Fruit fly (Drosophila melanogaster) whole organism, embryonic: ENCODE data around the gene CG15916.
A peak's percentile ranks its signal among the peaks of the same experiment; 100 is the strongest.

Experiments
- Antp ChIP-seq: fragments of 200-800 bp; sonication (Bioruptor generic); optimal IDR thresholded peaks from 3 replicates; lab custom pipeline; 2016; ENCODE audit warnings: missing biosample characterization, missing genetic modification characterization
- B-H2 ChIP-seq: fragments of 200-800 bp; sonication (Bioruptor generic); optimal IDR thresholded peaks from 2 replicates; lab custom pipeline; 2018; ENCODE audit warnings: missing biosample characterization, mild to moderate bottlenecking, missing genetic modification characterization
- Bteb2 ChIP-seq: fragments of 200-800 bp; sonication (Bioruptor generic); optimal IDR thresholded peaks from 2 replicates; lab custom pipeline; 2016; ENCODE audit warnings: missing biosample characterization, missing genetic modification characterization
- CG13296 ChIP-seq: fragments of 200-800 bp; sonication (Bioruptor generic); optimal IDR thresholded peaks from 3 replicates; lab custom pipeline; 2018; ENCODE audit warnings: missing biosample characterization, mild to moderate bottlenecking, missing genetic modification characterization
- CG16813 ChIP-seq: fragments of 200-800 bp; sonication (Bioruptor generic); IDR thresholded peaks from 3 replicates; pipeline ENCODE4 v1.3.6; 2022; ENCODE audit warnings: missing biosample characterization, missing genetic modification characterization; ENCODE audit not compliant: partially characterized antibody
- CG1792 ChIP-seq: fragments of 200-800 bp; sonication (Bioruptor generic); optimal IDR thresholded peaks from 2 replicates; lab custom pipeline; 2016; ENCODE audit warnings: missing biosample characterization, missing genetic modification characterization
- CG2129 ChIP-seq: fragments of 200-800 bp; sonication (Bioruptor generic); IDR thresholded peaks from 2 replicates; pipeline ENCODE4 v1.3.6; 2022; ENCODE audit warnings: missing biosample characterization, missing genetic modification characterization; ENCODE audit not compliant: partially characterized antibody
- CG2889 ChIP-seq: fragments of 200-800 bp; sonication (Bioruptor generic); IDR thresholded peaks from 3 replicates; pipeline ENCODE4 v1.3.6; 2022; ENCODE audit warnings: missing biosample characterization, missing genetic modification characterization
- CG30020 ChIP-seq: fragments of 200-800 bp; optimal IDR thresholded peaks from 2 replicates; lab custom pipeline; 2019; ENCODE audit warnings: missing biosample characterization, mild to moderate bottlenecking, missing genetic modification characterization, moderate library complexity
- CG31224 ChIP-seq: fragments of 200-800 bp; sonication (Bioruptor generic); IDR thresholded peaks from 2 replicates; pipeline ENCODE4 v1.3.6; 2022; ENCODE audit warnings: missing biosample characterization, missing genetic modification characterization
- CG31441 ChIP-seq: fragments of 200-800 bp; sonication (Bioruptor generic); IDR thresholded peaks from 2 replicates; pipeline ENCODE4 v1.3.6; 2022; ENCODE audit warnings: missing biosample characterization, missing genetic modification characterization
- CG3163 ChIP-seq: fragments of 200-800 bp; sonication (Bioruptor generic); optimal IDR thresholded peaks from 3 replicates; lab custom pipeline; 2016; ENCODE audit warnings: missing biosample characterization, missing genetic modification characterization
- CG33557 ChIP-seq: fragments of 200-800 bp; sonication (Bioruptor generic); optimal IDR thresholded peaks from 2 replicates; lab custom pipeline; 2019; ENCODE audit warnings: missing biosample characterization, mild to moderate bottlenecking, missing genetic modification characterization, moderate library complexity
- CG3847 ChIP-seq: fragments of 200-800 bp; sonication (Bioruptor generic); IDR thresholded peaks from 2 replicates; pipeline ENCODE4 v1.3.6; 2022; ENCODE audit warnings: missing biosample characterization, missing genetic modification characterization
- CG4820 ChIP-seq: fragments of 200-800 bp; sonication (Bioruptor generic); optimal IDR thresholded peaks from 3 replicates; lab custom pipeline; 2016; ENCODE audit warnings: missing biosample characterization, missing genetic modification characterization
- CG6175 ChIP-seq: fragments of 200-800 bp; sonication (Bioruptor generic); IDR thresholded peaks from 3 replicates; pipeline ENCODE4 v1.3.6; 2022; ENCODE audit warnings: missing biosample characterization, missing genetic modification characterization
- CG6272 ChIP-seq: fragments of 200-800 bp; sonication (Bioruptor generic); IDR thresholded peaks from 2 replicates; pipeline ENCODE4 v1.3.6; 2022; ENCODE audit warnings: missing biosample characterization, missing genetic modification characterization
- CG7271 ChIP-seq: fragments of 200-800 bp; sonication (Bioruptor generic); optimal IDR thresholded peaks from 2 replicates; lab custom pipeline; 2018; ENCODE audit warnings: missing biosample characterization, mild to moderate bottlenecking, missing genetic modification characterization, moderate library complexity
- CG8765 ChIP-seq: fragments of 200-800 bp; sonication (Bioruptor generic); IDR thresholded peaks from 2 replicates; pipeline ENCODE4 v1.3.6; 2022; ENCODE audit warnings: missing biosample characterization, missing genetic modification characterization
- CG9215 ChIP-seq: fragments of 200-800 bp; sonication (Bioruptor generic); IDR thresholded peaks from 2 replicates; pipeline ENCODE4 v1.3.6; 2022; ENCODE audit warnings: missing biosample characterization, missing genetic modification characterization
- D ChIP-seq, 2 experiments: fragments of 200-800 bp in 1 of 2; fragments of >200 bp in 1 of 2; sonication (Bioruptor generic) in 1 of 2; optimal IDR thresholded peaks; 2 replicates in 1 of 2; 3 replicates in 1 of 2; lab custom pipeline; 2017; ENCODE audit warnings: mild to moderate bottlenecking in 1 of 2, missing biosample characterization in 1 of 2, missing genetic modification characterization in 1 of 2, missing genetic modification reagents in 1 of 2
- D19B ChIP-seq: fragments of 200-800 bp; sonication (Bioruptor generic); optimal IDR thresholded peaks from 2 replicates; lab custom pipeline; 2017; ENCODE audit warnings: missing biosample characterization, mild to moderate bottlenecking, missing genetic modification characterization
- Dll ChIP-seq: fragments of 200-800 bp; sonication (Bioruptor generic); IDR thresholded peaks from 4 replicates; pipeline ENCODE4 v1.3.6; 2022; ENCODE audit warnings: missing biosample characterization, missing genetic modification characterization; ENCODE audit not compliant: partially characterized antibody
- HLH54F ChIP-seq: fragments of 200-800 bp; sonication (Bioruptor generic); optimal IDR thresholded peaks from 3 replicates; lab custom pipeline; 2016; ENCODE audit warnings: missing biosample characterization, missing genetic modification characterization
- Hr3 ChIP-seq: fragments of 200-800 bp; sonication (Bioruptor generic); optimal IDR thresholded peaks from 3 replicates; lab custom pipeline; 2016; ENCODE audit warnings: missing biosample characterization, missing genetic modification characterization
- Jarid2 ChIP-seq: fragments of 200-800 bp; sonication (Bioruptor generic); optimal IDR thresholded peaks from 3 replicates; lab custom pipeline; 2017; ENCODE audit warnings: mild to moderate bottlenecking, missing biosample characterization, missing genetic modification reagents, missing genetic modification characterization
- Lpt ChIP-seq: fragments of >200 bp; optimal IDR thresholded peaks from 2 replicates; lab custom pipeline; 2018; ENCODE audit warnings: missing biosample characterization, missing genetic modification characterization
- Mrtf ChIP-seq: fragments of 200-800 bp; sonication (Bioruptor generic); IDR thresholded peaks from 3 replicates; pipeline ENCODE4 v1.3.6; 2022; ENCODE audit warnings: missing biosample characterization, missing genetic modification characterization
- Nf-YB ChIP-seq: fragments of 200-800 bp; sonication (Bioruptor generic); optimal IDR thresholded peaks from 3 replicates; lab custom pipeline; 2019; ENCODE audit warnings: missing biosample characterization, mild to moderate bottlenecking, missing genetic modification characterization, moderate library complexity
- TFAM ChIP-seq: fragments of 200-800 bp; sonication (Bioruptor generic); optimal IDR thresholded peaks from 2 replicates; lab custom pipeline; 2017; ENCODE audit warnings: missing biosample characterization, missing genetic modification characterization, inconsistent platforms
- ash1 ChIP-seq: fragments of 200-800 bp; sonication (Bioruptor generic); optimal IDR thresholded peaks from 2 replicates; lab custom pipeline; 2018; ENCODE audit warnings: missing biosample characterization, mild to moderate bottlenecking, missing genetic modification characterization
- bab2 ChIP-seq: fragments of 200-800 bp; sonication (Bioruptor generic); optimal IDR thresholded peaks from 2 replicates; lab custom pipeline; 2016; ENCODE audit warnings: missing biosample characterization, missing genetic modification characterization
- bigmax ChIP-seq: fragments of 200-800 bp; sonication (Bioruptor generic); optimal IDR thresholded peaks from 2 replicates; lab custom pipeline; 2018; ENCODE audit warnings: missing biosample characterization, mild to moderate bottlenecking, missing genetic modification characterization
- cato ChIP-seq: fragments of 200-800 bp; sonication (Bioruptor generic); optimal IDR thresholded peaks from 2 replicates; lab custom pipeline; 2016; ENCODE audit warnings: missing biosample characterization, missing genetic modification characterization, borderline replicate concordance
- dati ChIP-seq: fragments of 200-800 bp; sonication (Bioruptor generic); IDR thresholded peaks from 2 replicates; pipeline ENCODE4 v1.3.6; 2022; ENCODE audit warnings: missing biosample characterization, missing genetic modification characterization
- emc ChIP-seq: fragments of 200-800 bp; sonication (Bioruptor generic); optimal IDR thresholded peaks from 2 replicates; lab custom pipeline; 2016; ENCODE audit warnings: missing biosample characterization, missing genetic modification characterization
- fd64A ChIP-seq: fragments of 200-800 bp; sonication (Bioruptor generic); optimal IDR thresholded peaks from 3 replicates; lab custom pipeline; 2018; ENCODE audit warnings: missing biosample characterization, mild to moderate bottlenecking, missing genetic modification characterization
- gcm ChIP-seq: fragments of 200-800 bp; sonication (Bioruptor generic); optimal IDR thresholded peaks from 2 replicates; lab custom pipeline; 2019; ENCODE audit warnings: missing biosample characterization, mild to moderate bottlenecking, missing genetic modification characterization, moderate library complexity
- gfzf ChIP-seq: fragments of 200-800 bp; sonication (Bioruptor generic); optimal IDR thresholded peaks from 2 replicates; lab custom pipeline; 2016; ENCODE audit warnings: missing biosample characterization, mild to moderate bottlenecking, missing genetic modification characterization, moderate library complexity
- gro ChIP-seq: fragments of 200-800 bp; sonication (Bioruptor generic); optimal IDR thresholded peaks from 2 replicates; lab custom pipeline; 2016; ENCODE audit warnings: missing biosample characterization, missing genetic modification characterization
- oc ChIP-seq: fragments of 200-800 bp; sonication (Bioruptor generic); optimal IDR thresholded peaks from 2 replicates; lab custom pipeline; 2018; ENCODE audit warnings: missing biosample characterization, mild to moderate bottlenecking, missing genetic modification characterization, moderate library complexity
- odd ChIP-seq: fragments of 200-800 bp; sonication (Bioruptor generic); optimal IDR thresholded peaks from 2 replicates; lab custom pipeline; 2017; ENCODE audit warnings: missing biosample characterization, mild to moderate bottlenecking, missing genetic modification characterization
- otp ChIP-seq: fragments of 200-800 bp; sonication (Bioruptor generic); IDR thresholded peaks from 3 replicates; pipeline ENCODE4, ENCODE4 v1.3.6; 2022; ENCODE audit warnings: missing biosample characterization, missing genetic modification characterization
- pho ChIP-seq: fragments of 200-800 bp; sonication (Bioruptor generic); optimal IDR thresholded peaks from 2 replicates; lab custom pipeline; 2016; ENCODE audit warnings: missing biosample characterization, missing genetic modification characterization
- shn ChIP-seq: fragments of 200-800 bp; sonication (Bioruptor generic); optimal IDR thresholded peaks from 3 replicates; lab custom pipeline; 2016; ENCODE audit warnings: missing biosample characterization, missing genetic modification characterization
- sna ChIP-seq: fragments of 200-800 bp; sonication (Bioruptor generic); IDR thresholded peaks from 2 replicates; pipeline ENCODE4 v1.3.6; 2022; ENCODE audit warnings: missing biosample characterization, missing genetic modification characterization; ENCODE audit not compliant: partially characterized antibody
- so ChIP-seq: fragments of 200-800 bp; sonication (Bioruptor generic); IDR thresholded peaks from 3 replicates; pipeline ENCODE4 v1.3.6; 2022; ENCODE audit warnings: missing biosample characterization, missing genetic modification characterization
- tna ChIP-seq: fragments of 200-800 bp; sonication (Bioruptor generic); IDR thresholded peaks from 2 replicates; pipeline ENCODE4 v1.3.6; 2022; ENCODE audit warnings: missing biosample characterization, missing genetic modification characterization; ENCODE audit not compliant: partially characterized antibody
- tup ChIP-seq: fragments of 200-800 bp; sonication (Bioruptor generic); optimal IDR thresholded peaks from 2 replicates; lab custom pipeline; 2016; ENCODE audit warnings: missing biosample characterization, mild to moderate bottlenecking, missing genetic modification characterization, moderate library complexity
- twi ChIP-seq: fragments of 200-800 bp; optimal IDR thresholded peaks from 2 replicates; lab custom pipeline; 2019; ENCODE audit warnings: missing biosample characterization, mild to moderate bottlenecking, missing genetic modification characterization, moderate library complexity
- vnd ChIP-seq: fragments of 200-800 bp; sonication (Bioruptor generic); IDR thresholded peaks from 3 replicates; pipeline ENCODE4 v1.3.6; 2022; ENCODE audit warnings: missing biosample characterization, missing genetic modification characterization; ENCODE audit not compliant: partially characterized antibody

The CG15916 gene

dm6 chrX:15889780-15890608 is at the start of gene CG15916, which contains the start of gene MSBP (continued):
- TF ChIP-seq Dll (no peak), bab2 (GFP tag; lab: Kevin White, UChicago) (no peak), CG2889 (GFP tag; lab: Robert Waterston, UW) (no peak), Hr3 (GFP tag; lab: Kevin White, UChicago) (peak; percentile 22), bigmax (GFP tag; lab: Kevin White, UChicago) (no peak), vnd (no peak), twi (peak; percentile 14), ash1 (GFP tag; lab: Kevin White, UChicago) (no peak), gro (GFP tag; lab: Kevin White, UChicago) (no peak), CG16813 (GFP tag; lab: Robert Waterston, UW) (no peak), Bteb2 (GFP tag; lab: Kevin White, UChicago) (no peak), pho (no peak), sna (GFP tag; lab: Robert Waterston, UW) (no peak), gfzf (peak; percentile 59), Antp (no peak), CG8765 (GFP tag; lab: Robert Waterston, UW) (no peak), so (no peak), TFAM (GFP tag; lab: Kevin White, UChicago) (no peak), HLH54F (no peak), tup (GFP tag; lab: Kevin White, UChicago) (no peak), emc (GFP tag; lab: Kevin White, UChicago) (no peak), CG13296 (GFP tag; lab: Kevin White, UChicago) (no peak), Lpt (no peak), CG9215 (GFP tag; lab: Robert Waterston, UW) (no peak), CG30020 (tag; lab: Kevin White, UChicago) (peak; percentile 98), odd (GFP tag; lab: Kevin White, UChicago) (no peak), CG31224 (GFP tag; lab: Robert Waterston, UW) (no peak), CG6175 (GFP tag; lab: Robert Waterston, UW) (no peak), CG33557 (GFP tag; lab: Kevin White, UChicago) (peak; percentile 18), Nf-YB (no peak), CG4820 (no peak), D (optimal IDR thresholded peaks at IDR 0.05; lab: Kevin White, UChicago) (no peak), D (GFP tag; optimal IDR thresholded peaks at IDR 0.05; lab: Kevin White, UChicago) (peak; percentile 37), CG3847 (GFP tag; lab: Robert Waterston, UW) (peak; percentile 32; the same call in 1 of the 2 replicates), Mrtf (0 out of 3 replicates have a peak, but pooled peaks have one; percentile 27), oc (tag; lab: Kevin White, UChicago) (no peak), cato (GFP tag; lab: Kevin White, UChicago) (no peak), fd64A (GFP tag; lab: Kevin White, UChicago) (no peak), CG7271 (tag; lab: Kevin White, UChicago) (no peak)

dm6 chrX:15841346-15841745 is 49.0 kb upstream of the CG15916 start:
- peak; percentile 81 for TF ChIP-seq D19B (GFP tag; lab: Kevin White, UChicago)
- no peak for TF ChIP-seq CG3163
- TF ChIP-seq otp (GFP tag; lab: Robert Waterston, UW) = no peak
- TF ChIP-seq shn (GFP tag; lab: Kevin White, UChicago) = no peak
- no peak for TF ChIP-seq CG2129
- no peak for TF ChIP-seq CG6272 (GFP tag; lab: Robert Waterston, UW)
- TF ChIP-seq dati (GFP tag; lab: Robert Waterston, UW) = no peak
- TF ChIP-seq tna = peak; percentile 98
- no peak for TF ChIP-seq Jarid2 (GFP tag; lab: Kevin White, UChicago)
- no peak for TF ChIP-seq B-H2
- no peak for TF ChIP-seq gcm (GFP tag; lab: Kevin White, UChicago)
- TF ChIP-seq CG6175 (GFP tag; lab: Robert Waterston, UW) = no peak
- no peak for TF ChIP-seq CG31441 (GFP tag; lab: Robert Waterston, UW)
- TF ChIP-seq CG1792 (GFP tag; lab: Kevin White, UChicago) = no peak
